Worm (Caenorhabditis elegans) whole organism, L4 larva: Measurements from ENCODE around the gene ncs-6.

Source experiments
- ceh-82 ChIP-seq: sonication (generic microtip); optimal IDR thresholded peaks from 2 replicates; lab custom pipeline; 2017; ENCODE audit warnings: missing biosample characterization, missing genetic modification characterization
- fkh-10 ChIP-seq: fragments of 150-350 bp; optimal IDR thresholded peaks from 2 replicates; lab custom pipeline; 2014; ENCODE audit warnings: missing biosample characterization, missing genetic modification reagents, missing genetic modification characterization
- zag-1 ChIP-seq: fragments of 150-350 bp; optimal IDR thresholded peaks from 2 replicates; lab custom pipeline; 2014; ENCODE audit warnings: missing biosample characterization, missing genetic modification characterization

ce11 chrII:3570927-3571538 lies 42.7 kb upstream of the ncs-6 start, which contains the start of the genes clec-128 and clec-129:
- TF ChIP-seq ceh-82 (no peak), fkh-10 (GFP tag; lab: Kevin White, UChicago) (no peak), zag-1 (tag; lab: Kevin White, UChicago) (no peak)
